Worm (Caenorhabditis elegans): ENCODE data around the gene Y67D8C.9.
A peak's percentile ranks its signal among the peaks of the same experiment; 100 is the strongest.

Gene Y67D8C.9

DNA sequence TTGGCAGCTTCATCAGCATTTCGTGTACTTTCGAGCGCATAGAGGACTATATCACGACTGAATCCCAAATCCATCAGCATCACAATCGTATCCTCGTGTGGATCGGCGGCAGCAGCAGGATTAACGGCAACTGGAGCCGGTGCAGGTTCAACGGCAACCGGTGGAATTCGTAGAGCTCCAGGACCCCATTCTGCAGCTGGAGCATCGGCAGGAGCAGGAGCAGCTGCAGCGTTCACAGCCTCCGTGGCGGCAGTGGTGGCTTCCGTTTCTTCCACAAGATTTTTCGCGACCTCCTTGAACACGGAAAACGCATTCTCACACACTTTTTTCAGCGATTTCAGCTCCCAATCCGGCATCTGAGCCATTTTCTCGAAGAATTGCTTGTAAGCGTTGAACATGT lies 42.6 kb downstream of the Y67D8C.9 start:
- TF ChIP-seq madf-3 (GFP tag; IDR thresholded peaks at IDR 0.05) (no peak), F57A8.1 (GFP tag; optimal IDR thresholded peaks at IDR 0.05) (no peak), unc-62 (GFP tag; optimal IDR thresholded peaks at IDR 0.05) (no peak), bed-2 (GFP tag; IDR thresholded peaks at IDR 0.05) (no peak), him-1 (tag; optimal IDR thresholded peaks at IDR 0.05) (no peak), lin-26 (GFP tag; IDR thresholded peaks at IDR 0.05) (0 out of 2 replicates have a peak, but pooled peaks have one; percentile 9), sea-2 (GFP tag; IDR thresholded peaks at IDR 0.05) (no peak), egrh-3 (GFP tag; IDR thresholded peaks at IDR 0.05) (peak; percentile 76; the same call in 1 of the 2 replicates), zfh-2 (GFP tag; conservative IDR thresholded peaks at IDR 0.05) (peak; percentile 81), dpl-1 (GFP tag; optimal IDR thresholded peaks at IDR 0.05) (no peak), nhr-27 (tag; optimal IDR thresholded peaks at IDR 0.05) (no peak), ztf-22 (GFP tag; optimal IDR thresholded peaks at IDR 0.05) (no peak)

- TF ChIP-seq Y53F4B.3 (GFP tag; IDR thresholded peaks at IDR 0.05) (no peak), hlh-26 (GFP tag; conservative IDR thresholded peaks at IDR 0.05) (no peak), pbrm-1 (GFP tag; IDR thresholded peaks at IDR 0.05) (no peak), egrh-3 (GFP tag; IDR thresholded peaks at IDR 0.05) (peak; percentile 65), ceh-40 (GFP tag; IDR thresholded peaks at IDR 0.05) (no peak), zfh-2 (GFP tag; conservative IDR thresholded peaks at IDR 0.05) (peak; percentile 86), D2030.7 (GFP tag; IDR thresholded peaks at IDR 0.05) (no peak), lsl-1 (GFP tag; optimal IDR thresholded peaks at IDR 0.05) (no peak), B0336.3 (GFP tag; IDR thresholded peaks at IDR 0.05) (no peak), hsf-1 (GFP tag; IDR thresholded peaks at IDR 0.05) (no peak), Y56A3A.18 (GFP tag; IDR thresholded peaks at IDR 0.05) (no peak), efl-1 (GFP tag; optimal IDR thresholded peaks at IDR 0.05) (no peak), let-607 (tag; optimal IDR thresholded peaks at IDR 0.05) (no peak), hrde-1 (tag; optimal IDR thresholded peaks at IDR 0.05; ENCODE audit: borderline replicate concordance) (no peak), madf-10 (tag; optimal IDR thresholded peaks at IDR 0.05) (no peak), ZK185.1 (tag; optimal IDR thresholded peaks at IDR 0.05; ENCODE audit: poor library complexity, severe bottlenecking) (no peak), nfyb-1 (GFP tag; IDR thresholded peaks at IDR 0.05) (0 out of 2 replicates have a peak, but pooled peaks have one; percentile 10)
These were observed 48.0 kb downstream of the Y67D8C.9 start for ce11 chrIV:3038740-3039139.

DNA sequence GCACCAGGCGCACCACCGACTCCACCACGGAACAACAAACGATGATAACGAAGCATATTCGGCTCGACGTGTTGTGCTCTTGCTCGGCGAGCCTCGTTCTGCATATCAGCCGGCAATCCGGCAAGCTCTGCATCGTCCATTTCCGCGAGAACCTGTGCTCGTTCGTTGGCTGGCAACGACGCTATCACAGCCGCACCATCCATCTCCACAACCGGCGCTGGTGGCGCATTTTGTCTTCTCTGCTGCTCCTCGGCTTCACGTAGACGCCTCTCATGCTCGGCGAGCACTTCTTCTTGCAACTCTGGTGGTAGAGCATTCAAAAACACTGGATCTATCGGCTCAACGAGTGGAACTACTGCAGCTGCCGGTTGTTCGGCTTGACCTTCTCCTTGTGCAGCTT lies 48.8 kb downstream of the Y67D8C.9 start:
- peak; percentile 15; the same call in 1 of the 2 replicates for TF ChIP-seq egrh-3 (GFP tag; IDR thresholded peaks at IDR 0.05)
- no peak for TF ChIP-seq ceh-100 (GFP tag; IDR thresholded peaks at IDR 0.05)
- TF ChIP-seq ccch-3 (GFP tag; optimal IDR thresholded peaks at IDR 0.05), result no peak
- no peak for TF ChIP-seq egl-18 (GFP tag; IDR thresholded peaks at IDR 0.05)
- no peak for TF ChIP-seq lsl-1 (GFP tag; optimal IDR thresholded peaks at IDR 0.05)
- TF ChIP-seq lag-1 (GFP tag; IDR thresholded peaks at IDR 0.05), result no peak
- no peak for TF ChIP-seq ceh-27 (GFP tag; optimal IDR thresholded peaks at IDR 0.05)
- TF ChIP-seq unc-62 (GFP tag; optimal IDR thresholded peaks at IDR 0.05), result no peak
- no peak for TF ChIP-seq akir-1 (GFP tag; optimal IDR thresholded peaks at IDR 0.05)
- no peak for TF ChIP-seq nhr-27 (tag; optimal IDR thresholded peaks at IDR 0.05)
- TF ChIP-seq C17E4.6 (GFP tag; IDR thresholded peaks at IDR 0.05), result no peak
- TF ChIP-seq hlh-26 (GFP tag; conservative IDR thresholded peaks at IDR 0.05), result no peak
- TF ChIP-seq somi-1 (GFP tag; optimal IDR thresholded peaks at IDR 0.05), result no peak
- no peak for TF ChIP-seq ZK185.1 (tag; optimal IDR thresholded peaks at IDR 0.05; ENCODE audit: poor library complexity, severe bottlenecking)
- TF ChIP-seq Y53G8AR.9 (GFP tag; conservative IDR thresholded peaks at IDR 0.05), result no peak
- TF ChIP-seq Y79H2A.3 (GFP tag; conservative IDR thresholded peaks at IDR 0.05), result no peak
- TF ChIP-seq attf-3 (GFP tag; conservative IDR thresholded peaks at IDR 0.05), result no peak
- no peak for TF ChIP-seq sptf-2 (GFP tag; optimal IDR thresholded peaks at IDR 0.05)
- TF ChIP-seq rec-8 (tag; optimal IDR thresholded peaks at IDR 0.05), result no peak
- no peak for TF ChIP-seq pha-4 (tag; optimal IDR thresholded peaks at IDR 0.05)
- no peak for TF ChIP-seq nhr-90 (tag; optimal IDR thresholded peaks at IDR 0.05)
- no peak for TF ChIP-seq tlf-1 (GFP tag; optimal IDR thresholded peaks at IDR 0.05)
- no peak for TF ChIP-seq ztf-3 (GFP tag; optimal IDR thresholded peaks at IDR 0.05)
- no peak for TF ChIP-seq fkh-3 (tag; optimal IDR thresholded peaks at IDR 0.05)
- no peak for TF ChIP-seq cebp-2 (GFP tag; IDR thresholded peaks at IDR 0.05)
